Worm (Caenorhabditis elegans) whole organism, L1 larva: Measurements from ENCODE around the gene C25H3.15.

Experiments used
- C04F5.9 ChIP-seq: sonication (generic microtip); optimal IDR thresholded peaks from 2 replicates; lab custom pipeline; 2016; ENCODE audit warnings: missing genetic modification characterization, missing compliant biosample characterization
- Y116A8C.19 ChIP-seq: sonication (generic microtip); optimal IDR thresholded peaks from 2 replicates; lab custom pipeline; 2016; ENCODE audit warnings: missing compliant biosample characterization, missing genetic modification characterization, borderline replicate concordance
- aly-2 ChIP-seq: fragments of 150-350 bp; optimal IDR thresholded peaks from 2 replicates; lab custom pipeline; 2014; ENCODE audit warnings: missing biosample characterization, missing genetic modification characterization
- ceh-63 ChIP-seq: fragments of 200-800 bp; sonication (Bioruptor generic); optimal IDR thresholded peaks from 2 replicates; lab custom pipeline; 2018; ENCODE audit warnings: mild to moderate bottlenecking, missing genetic modification characterization, missing compliant biosample characterization
- ceh-82 ChIP-seq, 3 experiments: fragments of 150-350 bp in 1 of 3; sonication (generic microtip) in 2 of 3; optimal IDR thresholded peaks; 2 replicates each; lab custom pipeline; 2014 to 2017; ENCODE audit warnings: missing biosample characterization in 3 of 3, missing genetic modification characterization in 3 of 3
- ceh-90 ChIP-seq: sonication (generic microtip); optimal IDR thresholded peaks from 2 replicates; lab custom pipeline; 2016; ENCODE audit warnings: missing genetic modification characterization, missing compliant biosample characterization
- dsc-1 ChIP-seq: sonication (generic microtip); optimal IDR thresholded peaks from 2 replicates; lab custom pipeline; 2016; ENCODE audit warnings: mild to moderate bottlenecking, missing genetic modification characterization, missing compliant biosample characterization
- egl-13 ChIP-seq: sonication (generic microtip); optimal IDR thresholded peaks from 2 replicates; lab custom pipeline; 2016; ENCODE audit warnings: missing genotype, missing genetic modification reagents, missing genetic modification characterization, missing compliant biosample characterization
- elt-2 ChIP-seq: sonication (generic microtip); optimal IDR thresholded peaks from 2 replicates; lab custom pipeline; 2016; ENCODE audit warnings: missing genetic modification characterization, mild to moderate bottlenecking, inconsistent platforms, missing compliant biosample characterization, missing genetic modification reagents
- elt-3 ChIP-seq, 6 experiments: fragments of 150-350 bp in 1 of 6; sonication (generic microtip); optimal IDR thresholded peaks; 2 replicates each; lab custom pipeline; 2017 to 2018; ENCODE audit warnings: missing biosample characterization in 6 of 6, missing genetic modification characterization in 6 of 6, inconsistent platforms in 1 of 6
- fkh-10 ChIP-seq: sonication (generic microtip); optimal IDR thresholded peaks from 2 replicates; lab custom pipeline; 2017; ENCODE audit warnings: missing biosample characterization, missing genetic modification reagents, missing genetic modification characterization
- fkh-8 ChIP-seq: sonication (generic microtip); optimal IDR thresholded peaks from 2 replicates; lab custom pipeline; 2016; ENCODE audit warnings: mild to moderate bottlenecking, missing genetic modification characterization, missing compliant biosample characterization
- hlh-17 ChIP-seq: fragments of 200-800 bp; sonication (Bioruptor generic); optimal IDR thresholded peaks from 2 replicates; lab custom pipeline; 2018; ENCODE audit warnings: missing genetic modification characterization, mild to moderate bottlenecking, missing compliant biosample characterization, moderate library complexity, borderline replicate concordance
- hlh-4 ChIP-seq: sonication (generic microtip); optimal IDR thresholded peaks from 2 replicates; lab custom pipeline; 2016; ENCODE audit warnings: mild to moderate bottlenecking, missing genetic modification characterization, missing compliant biosample characterization
- isw-1 ChIP-seq: fragments of 200-800 bp; sonication (Bioruptor generic); IDR thresholded peaks from 2 replicates; pipeline ENCODE4 v1.3.6; 2022; ENCODE audit warnings: missing genetic modification characterization, missing compliant biosample characterization
- lin-13 ChIP-seq: fragments of 150-350 bp; optimal IDR thresholded peaks from 2 replicates; lab custom pipeline; 2014; ENCODE audit warnings: missing biosample characterization, missing genetic modification reagents, missing genetic modification characterization
- lin-14 ChIP-seq: fragments of 200-800 bp; sonication (Bioruptor generic); optimal IDR thresholded peaks from 2 replicates; lab custom pipeline; 2018; ENCODE audit warnings: mild to moderate bottlenecking, missing genetic modification characterization, moderate library complexity, missing compliant biosample characterization
- lin-15B ChIP-seq: fragments of 150-350 bp; sonication (generic microtip); optimal IDR thresholded peaks from 3 replicates; lab custom pipeline; 2014; ENCODE audit warnings: missing biosample characterization, missing genetic modification characterization
- lin-39 ChIP-seq: fragments of 150-350 bp; optimal IDR thresholded peaks from 2 replicates; lab custom pipeline; 2014; ENCODE audit warnings: missing biosample characterization, missing genetic modification reagents, missing genetic modification characterization
- nhr-11 ChIP-seq: fragments of 150-350 bp; optimal IDR thresholded peaks from 2 replicates; lab custom pipeline; 2014; ENCODE audit warnings: missing biosample characterization, missing genetic modification characterization
- nhr-19 ChIP-seq: fragments of 200-800 bp; sonication (Bioruptor generic); conservative IDR thresholded peaks from 2 replicates; pipeline ENCODE4 v1.3.6; 2022; ENCODE audit warnings: missing genetic modification characterization, missing compliant biosample characterization
- nhr-71 ChIP-seq: sonication (generic microtip); optimal IDR thresholded peaks from 2 replicates; lab custom pipeline; 2016; ENCODE audit warnings: mild to moderate bottlenecking, missing genetic modification characterization, moderate library complexity, missing compliant biosample characterization
- nhr-76 ChIP-seq: sonication (generic microtip); optimal IDR thresholded peaks from 2 replicates; lab custom pipeline; 2017; ENCODE audit warnings: missing biosample characterization, missing genetic modification characterization
- nhr-84 ChIP-seq: sonication (generic microtip); optimal IDR thresholded peaks from 2 replicates; lab custom pipeline; 2017; ENCODE audit warnings: missing biosample characterization, missing genetic modification characterization
- nhr-85 ChIP-seq: sonication (generic microtip); peaks from one replicate; lab custom pipeline; 2016; ENCODE audit warnings: missing genetic modification characterization, inconsistent platforms, missing compliant biosample characterization
- nhr-90 ChIP-seq: sonication (generic microtip); optimal IDR thresholded peaks from 2 replicates; lab custom pipeline; 2016; ENCODE audit warnings: mild to moderate bottlenecking, missing genetic modification characterization, missing compliant biosample characterization; ENCODE audit not compliant: poor library complexity
- pag-3 ChIP-seq: sonication (generic microtip); optimal IDR thresholded peaks from 2 replicates; lab custom pipeline; 2017; ENCODE audit warnings: missing genetic modification characterization, mild to moderate bottlenecking, missing compliant biosample characterization, antibody characterized with exemption, borderline replicate concordance; ENCODE audit not compliant: insufficient read depth
- pax-3 ChIP-seq: fragments of 200-800 bp; sonication (Bioruptor generic); optimal IDR thresholded peaks from 2 replicates; lab custom pipeline; 2018; ENCODE audit warnings: mild to moderate bottlenecking, missing genetic modification characterization, moderate library complexity, missing compliant biosample characterization
- skn-1 ChIP-seq: fragments of 150-350 bp; optimal IDR thresholded peaks from 2 replicates; lab custom pipeline; 2014; ENCODE audit warnings: missing biosample characterization, missing genetic modification characterization
- snpc-4 ChIP-seq: fragments of 150-350 bp; optimal IDR thresholded peaks from 2 replicates; lab custom pipeline; 2014; ENCODE audit warnings: missing biosample characterization, missing genetic modification characterization
- sox-4 ChIP-seq: sonication (generic microtip); optimal IDR thresholded peaks from 2 replicates; lab custom pipeline; 2016; ENCODE audit warnings: missing genetic modification characterization, missing compliant biosample characterization
- swsn-7 ChIP-seq: sonication (generic microtip); optimal IDR thresholded peaks from 2 replicates; lab custom pipeline; 2016; ENCODE audit warnings: missing genetic modification characterization, missing compliant biosample characterization
- tlp-1 ChIP-seq: fragments of 150-350 bp; optimal IDR thresholded peaks from 2 replicates; lab custom pipeline; 2014; ENCODE audit warnings: missing biosample characterization, missing genetic modification characterization
- unc-130 ChIP-seq: fragments of 150-350 bp; optimal IDR thresholded peaks from 2 replicates; lab custom pipeline; 2017; ENCODE audit warnings: missing biosample characterization, missing genetic modification characterization, inconsistent platforms
- unc-62 ChIP-seq: fragments of 150-350 bp; optimal IDR thresholded peaks from 2 replicates; lab custom pipeline; 2014; ENCODE audit warnings: missing biosample characterization, missing genetic modification reagents, missing genetic modification characterization
- unc-86 ChIP-seq: sonication (generic microtip); optimal IDR thresholded peaks from 2 replicates; lab custom pipeline; 2016; ENCODE audit warnings: missing genetic modification characterization, missing compliant biosample characterization
- vab-15 ChIP-seq: sonication (generic microtip); optimal IDR thresholded peaks from 2 replicates; lab custom pipeline; 2017; ENCODE audit warnings: missing genotype, mild to moderate bottlenecking, missing genetic modification characterization, missing compliant biosample characterization
- ztf-11 ChIP-seq, 2 experiments: sonication (generic microtip); optimal IDR thresholded peaks; 2 replicates each; lab custom pipeline; 2016 to 2017; ENCODE audit warnings: missing genetic modification characterization in 2 of 2, missing biosample characterization in 1 of 2, missing compliant biosample characterization in 1 of 2

C25H3.15 gene

DNA sequence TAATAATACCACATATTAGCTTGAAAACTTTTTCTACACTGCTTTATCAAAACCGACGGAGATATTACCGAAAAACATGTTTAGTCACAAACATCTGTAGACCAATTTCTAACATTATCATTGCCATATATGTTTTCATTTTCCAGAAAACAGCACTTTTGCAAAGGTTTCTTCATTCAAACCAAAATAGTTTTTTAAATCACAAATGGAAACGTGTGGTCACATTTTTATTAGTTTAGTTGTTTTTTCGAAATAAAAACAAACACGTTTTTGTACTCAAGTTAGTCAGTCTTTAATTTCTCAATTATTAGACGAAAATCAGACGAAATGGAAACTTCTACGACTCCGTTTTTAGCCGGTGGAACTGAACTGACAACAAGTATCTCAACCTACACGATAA is 27.1 kb upstream of the C25H3.15 start, which contains the start of gene F59E12.3:
F59E12.3 (plus strand) TSS at position 301 of the 400 bp plus-strand sequence.
- TF ChIP-seq fkh-10 (GFP tag; lab: Kevin White, UChicago) (no peak), nhr-85 (tag; lab: Kevin White, UChicago) (peak; percentile 42)
- TF ChIP-seq, all 84 proteins: peak for 1

DNA sequence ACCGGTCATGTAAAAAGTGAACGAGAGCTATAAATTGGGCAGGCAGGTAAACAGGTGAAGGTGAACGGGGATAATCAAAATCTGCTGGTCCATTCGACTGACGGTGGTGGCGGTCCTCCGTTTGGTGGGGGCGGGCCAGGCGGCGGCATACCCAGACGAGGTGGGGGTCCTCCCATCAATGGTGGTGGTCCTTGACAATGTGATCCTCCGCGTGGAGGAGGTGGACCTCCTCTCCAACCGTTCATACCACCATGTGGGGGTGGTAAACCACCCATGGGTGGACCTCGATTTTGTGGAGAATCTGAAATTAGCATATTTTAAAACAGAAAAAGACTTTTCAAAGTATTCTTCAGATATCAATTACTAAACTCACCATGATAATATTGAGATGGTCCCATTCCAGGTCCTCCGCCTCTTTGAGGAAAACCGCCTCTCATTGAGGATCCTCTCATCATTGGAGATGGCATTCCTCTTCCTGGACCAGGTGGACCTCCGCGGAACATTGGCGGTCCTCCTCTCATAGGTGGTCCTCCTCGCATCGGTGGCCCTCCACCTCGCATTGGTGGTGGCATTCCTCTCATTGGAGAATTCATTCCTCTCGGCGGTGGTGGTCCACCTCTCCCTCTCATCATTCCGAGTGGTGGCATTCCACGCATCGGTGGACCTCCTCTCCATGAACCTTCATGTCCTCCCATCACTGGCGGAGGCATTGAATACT is 24.6 kb upstream of the C25H3.15 start:
- no peak for TF ChIP-seq elt-3 (tag; optimal IDR thresholded peaks at IDR 0.05; lab: Kevin White, UChicago)
- no peak for TF ChIP-seq lin-13 (GFP tag; lab: Kevin White, UChicago)
- no peak for TF ChIP-seq pag-3 (tag; lab: Kevin White, UChicago)
- no peak for TF ChIP-seq Y116A8C.19 (tag; lab: Kevin White, UChicago)
- TF ChIP-seq snpc-4 (tag; lab: Kevin White, UChicago), result no peak
- no peak for TF ChIP-seq unc-86
- TF ChIP-seq ztf-11 (tag; optimal IDR thresholded peaks at IDR 0.05; lab: Kevin White, UChicago), result no peak
- TF ChIP-seq tlp-1 (tag; lab: Kevin White, UChicago), result no peak
- no peak for TF ChIP-seq skn-1 (tag; lab: Kevin White, UChicago)
- no peak for TF ChIP-seq lin-15B
- no peak for TF ChIP-seq fkh-10 (GFP tag; lab: Kevin White, UChicago)
- no peak for TF ChIP-seq egl-13
- no peak for TF ChIP-seq elt-2 (tag; lab: Kevin White, UChicago)
- TF ChIP-seq nhr-11 (tag; lab: Kevin White, UChicago), result no peak
- no peak for TF ChIP-seq ceh-90 (tag; lab: Kevin White, UChicago)
- TF ChIP-seq nhr-76, result no peak
- no peak for TF ChIP-seq unc-62 (GFP tag; lab: Kevin White, UChicago)
- no peak for TF ChIP-seq unc-130
- TF ChIP-seq fkh-8 (tag; lab: Kevin White, UChicago), result no peak
- no peak for TF ChIP-seq nhr-19 (GFP tag; lab: Robert Waterston, UW)

DNA sequence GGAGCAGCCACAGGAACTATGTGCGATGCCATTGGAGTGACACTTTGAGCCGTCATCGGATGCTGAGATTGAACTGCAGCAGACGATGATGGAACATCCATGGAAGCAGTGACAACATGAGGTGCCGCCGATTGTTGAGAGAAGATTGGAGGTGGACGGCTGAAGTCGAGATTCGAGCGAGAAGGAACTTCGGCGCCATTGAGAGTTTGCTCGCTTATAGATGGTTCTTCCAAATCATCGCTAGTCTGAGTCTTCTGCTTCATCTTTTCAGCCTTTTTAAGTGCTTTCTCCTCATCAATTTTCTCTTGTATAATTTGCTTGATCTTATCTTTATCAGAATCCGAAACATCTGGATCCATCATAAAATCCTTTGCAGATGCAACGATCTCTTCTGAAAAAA is 23.0 kb upstream of the C25H3.15 start:
- TF ChIP-seq hlh-17 (GFP tag; lab: Kevin White, UChicago) (no peak), isw-1 (no peak), egl-13 (no peak), sox-4 (tag; lab: Kevin White, UChicago) (no peak), C04F5.9 (tag; lab: Kevin White, UChicago) (no peak), ceh-63 (GFP tag; lab: Kevin White, UChicago) (no peak), nhr-71 (tag; lab: Kevin White, UChicago) (no peak)

DNA sequence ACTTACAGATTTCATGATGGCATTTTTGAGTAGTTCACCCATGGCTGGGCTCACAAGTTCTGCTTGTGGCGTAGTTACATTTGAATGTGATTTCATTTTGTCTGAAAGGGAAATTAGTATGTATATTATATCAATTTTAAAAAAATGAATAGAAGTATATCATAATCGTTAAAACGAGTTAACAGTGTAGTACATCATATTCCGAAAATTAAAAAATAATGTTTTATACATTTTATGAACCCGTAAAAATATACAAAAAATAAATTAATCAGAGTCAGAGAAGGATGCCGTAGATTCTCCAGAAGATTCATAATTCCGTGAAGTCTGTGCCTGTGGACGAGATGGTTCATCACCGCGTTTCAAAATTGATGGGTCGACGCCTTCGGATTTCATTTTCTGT is 18.2 kb upstream of the C25H3.15 start, which contains the start of gene F59E12.9:
F59E12.9 (minus strand) TSS at position 101 of the 400 bp plus-strand sequence.
- TF ChIP-seq lin-14 (GFP tag; lab: Kevin White, UChicago), result no peak

DNA sequence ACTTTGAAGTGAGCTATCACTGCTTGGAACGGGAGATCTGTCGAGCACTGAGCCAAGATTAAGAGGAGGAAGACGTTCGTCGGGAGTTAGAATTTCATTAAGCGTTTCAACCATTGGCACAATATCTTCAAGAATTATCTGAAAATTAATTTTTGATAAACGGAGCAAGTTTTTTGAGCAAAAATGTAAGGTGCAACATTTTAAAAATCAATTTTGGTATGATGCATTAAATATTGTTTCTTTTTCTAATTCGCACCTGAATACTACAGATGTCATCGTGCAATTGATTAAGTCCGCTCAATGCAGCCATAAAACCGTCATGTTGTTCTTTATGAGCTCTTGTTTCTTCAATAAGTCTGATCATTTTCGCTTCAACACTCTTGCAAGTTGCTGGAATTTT is 16.9 kb upstream of the C25H3.15 start, which contains the start of gene ddl-1:
ddl-1 (minus strand) TSS at position 101 of the 400 bp plus-strand sequence.
- TF ChIP-seq Y116A8C.19 (tag; lab: Kevin White, UChicago) (no peak), lin-15B (no peak), pax-3 (tag; lab: Kevin White, UChicago) (no peak), dsc-1 (tag; lab: Kevin White, UChicago) (no peak), hlh-4 (no peak), sox-4 (tag; lab: Kevin White, UChicago) (no peak), nhr-84 (no peak), vab-15 (tag; lab: Kevin White, UChicago) (no peak), nhr-11 (tag; lab: Kevin White, UChicago) (no peak), lin-39 (tag; lab: Kevin White, UChicago) (no peak), aly-2 (tag; lab: Kevin White, UChicago) (no peak), hlh-17 (GFP tag; lab: Kevin White, UChicago) (no peak), snpc-4 (tag; lab: Kevin White, UChicago) (no peak), ceh-82 (tag; optimal IDR thresholded peaks at IDR 0.05; lab: Kevin White, UChicago) (no peak), swsn-7 (tag; lab: Kevin White, UChicago) (no peak), nhr-90 (tag; lab: Kevin White, UChicago) (no peak)
